Fruit fly (Drosophila melanogaster) whole organism, wandering third instar larva: ENCODE measurements around the gene CG44774.

Experiments used
- Myc ChIP-seq: fragments of >200 bp; optimal IDR thresholded peaks from 2 replicates; lab custom pipeline; 2017
- N ChIP-seq: fragments of >200 bp; optimal IDR thresholded peaks from 2 replicates; lab custom pipeline; 2018; ENCODE audit warnings: missing biosample characterization, missing external identifiers, missing genetic modification characterization
- Sp1 ChIP-seq: fragments of 200-800 bp; sonication (Bioruptor generic); optimal IDR thresholded peaks from 3 replicates; lab custom pipeline; 2019; ENCODE audit warnings: missing biosample characterization, mild to moderate bottlenecking, missing genetic modification characterization, moderate library complexity
- fru ChIP-seq: fragments of 200-800 bp; sonication (Bioruptor generic); optimal IDR thresholded peaks from 3 replicates; lab custom pipeline; 2016; ENCODE audit warnings: missing biosample characterization, mild to moderate bottlenecking, missing genetic modification characterization

dm6 chrX:4985371-4985770 lies 47.5 kb upstream of the CG44774 start:
- TF ChIP-seq fru (GFP tag; lab: Kevin White, UChicago), result no peak
- no peak for TF ChIP-seq Myc (lab: Kevin White, UChicago)
- TF ChIP-seq N (GFP tag; lab: Kevin White, UChicago), result no peak
- TF ChIP-seq Sp1 (GFP tag; lab: Kevin White, UChicago), result no peak
